Fruit fly (Drosophila melanogaster): ENCODE measurements around the gene CCT6.

The CCT6 gene

dm6 chrX:15703720-15704206, 42.7 kb upstream of the CCT6 start, which contains the start of the genes Pis and Hap40 (continued):
- TF ChIP-seq CG2875 (GFP tag; optimal IDR thresholded peaks at IDR 0.05) (no peak), CG9876 (GFP tag; optimal IDR thresholded peaks at IDR 0.05) (no peak), Gsc (GFP tag; IDR thresholded peaks at IDR 0.05) (0 out of 2 replicates have a peak, but pooled peaks have one; percentile 26), Atf3 (GFP tag; optimal IDR thresholded peaks at IDR 0.05) (peak; percentile 6), pho (GFP tag; optimal IDR thresholded peaks at IDR 0.05) (peak; percentile 62), CG32772 (GFP tag; IDR thresholded peaks at IDR 0.05) (peak; percentile 73), emc (GFP tag; optimal IDR thresholded peaks at IDR 0.05) (no peak), ato (GFP tag; IDR thresholded peaks at IDR 0.05; ENCODE audit: partially characterized antibody) (no peak), CG4617 (GFP tag; optimal IDR thresholded peaks at IDR 0.05; ENCODE audit: borderline replicate concordance) (peak; percentile 77)

dm6 chrX:15709624-15709983, 36.8 kb upstream of the CCT6 start:
- 0 out of 2 replicates have a peak, but pooled peaks have one; percentile 6 for TF ChIP-seq CG3847 (GFP tag; IDR thresholded peaks at IDR 0.05)
- TF ChIP-seq her (GFP tag; optimal IDR thresholded peaks at IDR 0.05): no peak
- TF ChIP-seq en (GFP tag; optimal IDR thresholded peaks at IDR 0.05): no peak
- TF ChIP-seq bcd (GFP tag; optimal IDR thresholded peaks at IDR 0.05): peak; percentile 19
- no peak for TF ChIP-seq Dfd (GFP tag; optimal IDR thresholded peaks at IDR 0.05)
- TF ChIP-seq CG4707 (GFP tag; optimal IDR thresholded peaks at IDR 0.05): peak; percentile 98
- no peak for TF ChIP-seq pita (GFP tag; optimal IDR thresholded peaks at IDR 0.05)
- TF ChIP-seq cas (GFP tag; IDR thresholded peaks at IDR 0.05): no peak
- no peak for TF ChIP-seq CG10543 (GFP tag; optimal IDR thresholded peaks at IDR 0.05)
- no peak for TF ChIP-seq al (GFP tag; IDR thresholded peaks at IDR 0.05)
- no peak for TF ChIP-seq CG15696 (tag; optimal IDR thresholded peaks at IDR 0.05)
- no peak for TF ChIP-seq klu (GFP tag; IDR thresholded peaks at IDR 0.05)
- no peak for TF ChIP-seq CG33213 (GFP tag; optimal IDR thresholded peaks at IDR 0.05)
- TF ChIP-seq Meics (GFP tag; optimal IDR thresholded peaks at IDR 0.05): peak; percentile 22
- TF ChIP-seq bowl (GFP tag; IDR thresholded peaks at IDR 0.05): no peak
- TF ChIP-seq TFAM (GFP tag; optimal IDR thresholded peaks at IDR 0.05): no peak
- no peak for TF ChIP-seq pan (optimal IDR thresholded peaks at IDR 0.05)
- peak in 1 of 2 experiments; percentile 28 for TF ChIP-seq pan (GFP tag; optimal IDR thresholded peaks at IDR 0.05 in 1 of 2, IDR thresholded peaks at IDR 0.05 in 1 of 2)
- no peak for TF ChIP-seq CG4820 (GFP tag; optimal IDR thresholded peaks at IDR 0.05)
- peak; percentile 34; the same call in 1 of the 2 replicates for TF ChIP-seq Xrp1 (GFP tag; IDR thresholded peaks at IDR 0.05)
- 0 out of 2 replicates have a peak, but pooled peaks have one; percentile 31 for TF ChIP-seq sob (GFP tag; IDR thresholded peaks at IDR 0.05)
- TF ChIP-seq HLH54F (GFP tag; optimal IDR thresholded peaks at IDR 0.05): no peak
- TF ChIP-seq CG7745 (tag; optimal IDR thresholded peaks at IDR 0.05): no peak
- no peak for TF ChIP-seq CG12236 (GFP tag; optimal IDR thresholded peaks at IDR 0.05)
- TF ChIP-seq CG7839 (tag; optimal IDR thresholded peaks at IDR 0.05): no peak
- peak; percentile 19; the same call in 1 of the 2 replicates for TF ChIP-seq Ptx1 (GFP tag; IDR thresholded peaks at IDR 0.05)
- TF ChIP-seq CG18476 (GFP tag; optimal IDR thresholded peaks at IDR 0.05): no peak
- no peak for TF ChIP-seq crc (GFP tag; optimal IDR thresholded peaks at IDR 0.05)
- peak; percentile 8; the same call in 1 of the 2 replicates for TF ChIP-seq crol (GFP tag; IDR thresholded peaks at IDR 0.05)
- TF ChIP-seq Chrac-16 (GFP tag; optimal IDR thresholded peaks at IDR 0.05): no peak
- no peak for TF ChIP-seq CG4424 (GFP tag; optimal IDR thresholded peaks at IDR 0.05)
- peak; percentile 44 for TF ChIP-seq CG10321 (GFP tag; IDR thresholded peaks at IDR 0.05)
- peak; percentile 84 for TF ChIP-seq CG1832 (GFP tag; optimal IDR thresholded peaks at IDR 0.05)
- TF ChIP-seq ash1 (GFP tag; optimal IDR thresholded peaks at IDR 0.05): no peak
- peak; percentile 20 for TF ChIP-seq ATbp (GFP tag; optimal IDR thresholded peaks at IDR 0.05)
- peak; percentile 39; the same call in 1 of the 2 replicates for TF ChIP-seq CG14441 (GFP tag; IDR thresholded peaks at IDR 0.05)
- TF ChIP-seq Doc3 (GFP tag; IDR thresholded peaks at IDR 0.05; ENCODE audit: partially characterized antibody): no peak
- TF ChIP-seq Trl (optimal IDR thresholded peaks at IDR 0.05): peak in 1 of 2 experiments; percentile 28
- TF ChIP-seq Trl (GFP tag; optimal IDR thresholded peaks at IDR 0.05): no peak
- no peak for TF ChIP-seq Blimp-1 (GFP tag; optimal IDR thresholded peaks at IDR 0.05)
- TF ChIP-seq tgo (GFP tag; IDR thresholded peaks at IDR 0.05): 0 out of 3 replicates have a peak, but pooled peaks have one; percentile 34
- TF ChIP-seq Drgx (GFP tag; IDR thresholded peaks at IDR 0.05): 0 out of 2 replicates have a peak, but pooled peaks have one; percentile 16

Data from whole organism, embryonic.